Fruit fly (Drosophila melanogaster) Kc167 (cell line): ENCODE results near the gene ATPsynepsilonL.

Experiments used
- Myc ChIP-seq: fragments of >200 bp; optimal IDR thresholded peaks from 2 replicates; lab custom pipeline; 2017; ENCODE audit warnings: missing external identifiers
- psq ChIP-seq: fragments of >200 bp; optimal IDR thresholded peaks from 2 replicates; lab custom pipeline; 2017; ENCODE audit warnings: missing external identifiers

DNA sequence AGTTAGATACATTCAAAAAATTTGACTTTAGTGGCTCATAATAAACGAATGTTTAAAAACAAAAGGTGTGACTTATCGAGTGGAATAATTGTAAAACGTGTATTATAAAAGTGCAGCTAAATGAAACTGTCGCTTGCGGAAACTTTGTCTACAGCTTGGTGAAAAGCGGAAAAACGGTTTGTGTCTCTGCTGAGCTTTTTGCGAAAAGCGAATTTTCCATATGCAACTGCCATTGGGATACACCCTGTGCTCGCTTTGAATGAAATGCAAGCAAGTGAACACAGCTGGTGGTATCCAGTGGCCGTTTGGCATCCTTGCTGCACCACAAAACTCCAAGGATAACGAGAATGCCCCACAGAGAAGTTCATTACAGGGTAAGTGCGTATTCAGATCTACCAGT is 30.7 kb upstream of the ATPsynepsilonL start:
- TF ChIP-seq Myc (no peak), psq (lab: Kevin White, UChicago) (no peak)
